Fruit fly (Drosophila melanogaster) Kc167 (cell line): ENCODE data around the gene CG7985.

Experiments used
- Myc ChIP-seq: fragments of >200 bp; optimal IDR thresholded peaks from 2 replicates; lab custom pipeline; 2017; ENCODE audit warnings: missing external identifiers
- h ChIP-seq: fragments of >200 bp; optimal IDR thresholded peaks from 3 replicates; lab custom pipeline; 2018; ENCODE audit warnings: missing external identifiers
- insv ChIP-seq: fragments of >200 bp; optimal IDR thresholded peaks from 3 replicates; lab custom pipeline; 2018; ENCODE audit warnings: missing external identifiers
- psq ChIP-seq: fragments of >200 bp; optimal IDR thresholded peaks from 2 replicates; lab custom pipeline; 2017; ENCODE audit warnings: missing external identifiers
- ttk ChIP-seq: sonication (Bioruptor generic); optimal IDR thresholded peaks from 2 replicates; lab custom pipeline; 2017; ENCODE audit warnings: missing external identifiers

DNA sequence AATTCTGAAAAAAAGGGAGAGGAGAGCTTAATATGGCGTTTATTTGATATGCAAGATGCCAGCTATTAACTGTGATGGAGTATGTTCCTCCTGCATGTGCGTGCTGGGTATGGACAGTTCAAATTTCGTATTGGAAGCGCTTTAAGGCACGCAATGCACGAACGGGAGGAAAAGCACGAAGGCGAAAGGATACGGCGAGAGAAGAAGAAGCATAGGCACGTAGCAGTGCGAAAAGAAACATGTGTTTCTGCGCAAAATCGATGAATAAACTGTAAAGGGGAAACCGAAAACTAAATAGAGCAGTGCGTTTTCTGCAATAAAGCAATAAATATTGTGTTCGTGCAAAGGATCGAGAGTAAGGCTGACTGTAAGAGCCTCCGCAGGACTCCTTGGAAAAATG lies 16.2 kb downstream of the CG7985 start, which contains the start of gene CG14314:
- TF ChIP-seq ttk (lab: Kevin White, UChicago) (no peak), h (lab: Kevin White, UChicago) (no peak), psq (lab: Kevin White, UChicago) (no peak), Myc (lab: Kevin White, UChicago) (no peak), insv (lab: Kevin White, UChicago) (no peak)
